Worm (Caenorhabditis elegans): ENCODE results near the gene oig-5.
A peak's percentile ranks its signal among the peaks of the same experiment; 100 is the strongest.
"Not testable (repeated sequence)": the region's sequence is repeated elsewhere in the genome, so short reads cannot be mapped to it uniquely, and the experiment has no call there.

oig-5 gene

DNA sequence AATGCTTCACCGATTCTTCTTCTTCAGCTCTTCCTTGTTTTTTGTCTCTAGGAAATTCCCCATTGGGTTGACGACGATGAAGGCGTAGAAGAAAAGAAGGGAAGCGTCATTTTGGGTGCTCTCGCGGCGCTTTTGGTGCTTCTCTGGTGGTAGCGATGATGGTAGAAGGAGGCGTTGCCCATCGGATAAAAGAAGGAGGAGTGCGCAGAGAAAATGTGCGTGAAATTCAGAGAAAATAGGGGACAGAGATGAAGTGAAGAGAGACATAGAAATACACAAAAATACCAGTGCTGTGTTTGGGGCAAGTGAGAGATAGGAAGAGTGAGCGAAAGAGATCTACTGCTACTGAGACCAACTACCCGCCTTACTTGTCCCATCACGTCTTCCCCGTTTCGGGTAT lies at the start of gene oig-5:
oig-5 (plus strand) TSS at position 301 of the 400 bp plus-strand sequence.
- TF ChIP-seq ztf-25 (GFP tag; IDR thresholded peaks at IDR 0.05) (no peak), lsl-1 (GFP tag; optimal IDR thresholded peaks at IDR 0.05) (no peak), pha-4 (tag; optimal IDR thresholded peaks at IDR 0.05) (no peak), snpc-1.1 (tag; optimal IDR thresholded peaks at IDR 0.05; ENCODE audit: insufficient read depth) (no peak), hlh-12 (tag; optimal IDR thresholded peaks at IDR 0.05) (no peak), lsy-27 (tag; optimal IDR thresholded peaks at IDR 0.05; ENCODE audit: borderline replicate concordance, insufficient read depth) (no peak), gei-17 (GFP tag; optimal IDR thresholded peaks at IDR 0.05) (no peak), F33H1.4 (GFP tag; IDR thresholded peaks at IDR 0.05) (no peak), ceh-79 (tag; optimal IDR thresholded peaks at IDR 0.05) (no peak), repo-1 (tag; optimal IDR thresholded peaks at IDR 0.05) (no peak), ceh-100 (GFP tag; IDR thresholded peaks at IDR 0.05) (no peak), Y56A3A.18 (GFP tag; IDR thresholded peaks at IDR 0.05) (no peak), unc-130 (GFP tag; optimal IDR thresholded peaks at IDR 0.05) (no peak), madf-6 (GFP tag; IDR thresholded peaks at IDR 0.05) (no peak), madf-3 (GFP tag; IDR thresholded peaks at IDR 0.05) (no peak), atf-7 (tag; optimal IDR thresholded peaks at IDR 0.05) (no peak)

DNA sequence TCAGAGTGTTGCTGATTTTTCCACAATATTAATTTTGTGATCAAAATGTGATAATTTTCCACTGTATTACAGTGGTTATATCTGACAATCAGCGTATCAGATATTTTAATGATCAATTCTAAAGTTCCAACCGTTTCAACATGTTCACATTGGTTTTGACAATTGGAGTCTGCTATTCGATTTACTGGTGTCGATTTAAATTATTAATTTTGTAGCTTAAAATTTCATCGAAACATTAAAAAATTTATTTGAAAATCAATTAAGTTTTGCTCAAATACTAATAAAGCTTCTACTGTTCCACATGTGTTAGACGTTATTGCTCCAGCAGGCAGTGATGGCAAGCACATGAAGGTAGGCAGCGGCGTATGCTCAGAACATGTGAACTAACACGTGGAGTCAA lies 49.2 kb upstream of the oig-5 start:
- TF ChIP-seq nhr-120 (GFP tag; IDR thresholded peaks at IDR 0.05) (no peak), attf-6 (GFP tag; IDR thresholded peaks at IDR 0.05) (peak; percentile 67; the same call in 1 of the 2 replicates)

DNA sequence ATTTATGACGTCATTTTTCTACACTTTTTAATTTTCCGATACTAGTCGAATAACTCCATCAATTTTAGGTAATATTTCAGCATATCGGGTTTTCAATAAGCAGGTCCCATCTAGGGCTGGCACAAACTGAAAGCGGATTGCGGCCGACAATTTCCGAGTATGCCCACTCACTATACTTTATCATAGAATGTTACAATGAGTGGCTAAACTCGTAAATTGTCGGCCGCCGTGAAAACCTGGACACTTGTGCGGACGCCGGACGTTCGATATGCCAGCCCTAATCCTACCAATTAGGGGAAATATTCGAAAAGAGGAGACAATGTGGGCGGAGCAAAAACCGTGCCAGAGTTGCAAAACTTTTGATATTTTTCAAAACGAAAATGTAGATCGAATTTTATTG lies 47.3 kb upstream of the oig-5 start:
- TF ChIP-seq hmg-1.2 (GFP tag; IDR thresholded peaks at IDR 0.05) (peak; percentile 36), hlh-12 (tag; optimal IDR thresholded peaks at IDR 0.05) (no peak), snpc-4 (GFP tag; optimal IDR thresholded peaks at IDR 0.05) (no peak), snpc-4 (tag; optimal IDR thresholded peaks at IDR 0.05) (peak in 3 of 4 experiments; percentile 72 to 92 (median 77)), snpc-1.1 (tag; optimal IDR thresholded peaks at IDR 0.05; ENCODE audit: insufficient read depth) (peak; percentile 51)

DNA sequence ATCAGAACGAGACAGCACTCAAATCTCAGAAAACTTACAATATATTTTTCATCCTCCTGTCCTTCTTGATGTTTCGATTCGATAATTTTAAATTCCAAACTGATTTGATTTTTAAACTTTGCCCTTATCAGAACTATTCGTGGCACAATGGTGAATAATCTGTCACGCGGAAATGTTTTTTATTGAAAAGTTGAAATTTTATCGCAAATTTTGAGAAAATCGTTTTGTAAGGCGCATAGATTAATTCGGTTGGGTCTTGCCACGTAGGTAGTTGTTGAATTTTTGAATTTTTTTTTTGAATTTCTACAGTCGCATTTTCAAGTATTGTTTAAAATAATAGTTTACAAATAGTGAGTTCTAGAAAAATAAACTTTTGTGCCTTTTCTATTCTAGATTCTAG lies 46.2 kb upstream of the oig-5 start, which contains the start of gene ptp-5.2:
ptp-5.2 (minus strand) TSS at position 101 of the 400 bp plus-strand sequence.
- TF ChIP-seq ztf-25 (GFP tag; IDR thresholded peaks at IDR 0.05) (no peak), nhr-120 (GFP tag; IDR thresholded peaks at IDR 0.05) (no peak), cebp-2 (GFP tag; IDR thresholded peaks at IDR 0.05) (no peak), rcor-1 (GFP tag; IDR thresholded peaks at IDR 0.05) (no peak), snpc-1.3 (tag; optimal IDR thresholded peaks at IDR 0.05; ENCODE audit: insufficient read depth) (no peak), D2030.7 (GFP tag; IDR thresholded peaks at IDR 0.05) (no peak), ztf-22 (GFP tag; optimal IDR thresholded peaks at IDR 0.05) (no peak)

DNA sequence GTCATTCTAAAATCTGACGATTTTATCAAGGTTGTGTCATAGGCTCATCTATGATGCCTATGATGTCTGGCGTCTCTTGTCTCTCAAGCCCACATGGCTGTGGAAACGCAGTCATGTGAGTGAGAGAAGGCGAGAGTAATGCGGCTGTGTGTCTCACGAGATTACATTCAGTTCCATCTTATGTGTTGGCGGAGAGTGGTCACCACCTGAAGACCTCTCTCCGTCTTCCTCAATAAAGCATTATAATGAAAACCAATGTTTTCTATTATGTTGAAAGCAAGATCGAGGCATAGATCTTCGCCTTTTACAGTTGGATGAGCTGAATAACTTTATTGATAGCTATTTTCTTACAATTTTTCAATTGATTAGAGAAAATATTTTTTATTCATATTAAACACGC lies 43.7 kb upstream of the oig-5 start:
- TF ChIP-seq Y95B8A.8 (GFP tag; IDR thresholded peaks at IDR 0.05): 0 out of 2 replicates have a peak, but pooled peaks have one; percentile 7
- TF ChIP-seq ceh-27 (GFP tag; optimal IDR thresholded peaks at IDR 0.05): peak; percentile 26
- 0 out of 2 replicates have a peak, but pooled peaks have one; percentile 18 for TF ChIP-seq cebp-1 (GFP tag; IDR thresholded peaks at IDR 0.05)
- TF ChIP-seq cebp-1 (tag; optimal IDR thresholded peaks at IDR 0.05): not testable (repeated sequence)
- TF ChIP-seq nhr-80 (tag; optimal IDR thresholded peaks at IDR 0.05): peak; percentile 28
- peak; percentile 39 for TF ChIP-seq attf-5 (GFP tag; optimal IDR thresholded peaks at IDR 0.05)
- peak; percentile 73; the same call in 1 of the 2 replicates for TF ChIP-seq egl-44 (GFP tag; IDR thresholded peaks at IDR 0.05)
- TF ChIP-seq lir-1 (GFP tag; conservative IDR thresholded peaks at IDR 0.05): peak; percentile 27; the same call in 1 of the 2 replicates
- TF ChIP-seq nfyb-1 (GFP tag; IDR thresholded peaks at IDR 0.05): 0 out of 2 replicates have a peak, but pooled peaks have one; percentile 41
- TF ChIP-seq ceh-100 (GFP tag; IDR thresholded peaks at IDR 0.05): 0 out of 2 replicates have a peak, but pooled peaks have one; percentile 40
- peak; percentile 65; the same call in 1 of the 2 replicates for TF ChIP-seq rcor-1 (GFP tag; IDR thresholded peaks at IDR 0.05)
- TF ChIP-seq K12H6.12 (tag; optimal IDR thresholded peaks at IDR 0.05): peak; percentile 9
- peak; percentile 42; the same call in 1 of the 2 replicates for TF ChIP-seq K11D2.4 (GFP tag; IDR thresholded peaks at IDR 0.05)
- peak; percentile 57; the same call in 1 of the 2 replicates for TF ChIP-seq ekl-4 (GFP tag; IDR thresholded peaks at IDR 0.05)
- peak; percentile 74 for TF ChIP-seq mcd-1 (GFP tag; IDR thresholded peaks at IDR 0.05)
- TF ChIP-seq pbrm-1 (GFP tag; IDR thresholded peaks at IDR 0.05): 0 out of 2 replicates have a peak, but pooled peaks have one; percentile 38
- peak; percentile 6; the same call in 1 of the 2 replicates for TF ChIP-seq let-526 (GFP tag; IDR thresholded peaks at IDR 0.05)
- TF ChIP-seq Y67H2A.10 (GFP tag; conservative IDR thresholded peaks at IDR 0.05): 0 out of 2 replicates have a peak, but pooled peaks have one; percentile 8
